ENCODE assay signal across 2 worm cellular contexts in the genomic region with DNA sequence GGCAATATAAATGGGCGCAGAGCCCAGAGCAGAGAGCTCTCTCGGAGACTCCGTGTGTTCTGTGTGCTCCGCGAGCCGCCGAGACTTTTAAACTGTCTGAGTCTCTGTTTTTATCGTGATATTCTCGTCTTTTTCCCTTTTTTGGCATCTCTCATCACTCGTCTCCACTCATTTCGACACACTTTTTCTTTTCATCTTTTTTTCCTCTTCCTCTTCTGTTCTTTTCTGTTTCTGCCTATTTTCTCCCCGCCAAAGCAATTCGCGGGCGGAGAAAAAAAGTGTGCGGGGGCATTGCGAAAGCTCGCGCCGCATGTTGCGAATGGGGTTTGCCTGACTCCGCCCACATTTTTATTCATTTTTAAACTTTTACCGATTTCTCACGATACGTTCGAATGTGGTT.
TF ChIP-seq lines count a peak whose summit lies in the region.

No protein-coding gene starts in this region.

TF ChIP-seq in whole organism, L4 larva, 104 proteins besides CTCF, POLR2A, EP300 and RAD21 (continued from another document):
- TF ChIP-seq nhr-6 (tag; optimal IDR thresholded peaks at IDR 0.05; lab: Kevin White, UChicago) (peak; percentile 94), egl-43 (GFP tag; IDR thresholded peaks at IDR 0.05; lab: Robert Waterston, UW) (peak; percentile 84), zag-1 (tag; optimal IDR thresholded peaks at IDR 0.05; lab: Kevin White, UChicago) (no peak), zip-2 (tag; optimal IDR thresholded peaks at IDR 0.05; lab: Kevin White, UChicago) (no peak), ceh-44 (GFP tag; IDR thresholded peaks at IDR 0.05; lab: Robert Waterston, UW) (peak; percentile 83), php-3 (GFP tag; IDR thresholded peaks at IDR 0.05; lab: Robert Waterston, UW) (peak; percentile 45), dmd-8 (GFP tag; IDR thresholded peaks at IDR 0.05; lab: Robert Waterston, UW) (no peak), ZK337.2 (GFP tag; IDR thresholded peaks at IDR 0.05; lab: Robert Waterston, UW) (0 out of 2 replicates have a peak, but pooled peaks have one; percentile 39), unc-130 (GFP tag; optimal IDR thresholded peaks at IDR 0.05; lab: Kevin White, UChicago) (peak; percentile 94), snpc-1.2 (GFP tag; IDR thresholded peaks at IDR 0.05; lab: Robert Waterston, UW) (peak; percentile 95), tra-1 (GFP tag; IDR thresholded peaks at IDR 0.05; lab: Robert Waterston, UW) (peak; percentile 76), ceh-20 (GFP tag; IDR thresholded peaks at IDR 0.05; lab: Robert Waterston, UW) (peak; percentile 42; the same call in 1 of the 2 replicates), mes-2 (tag; optimal IDR thresholded peaks at IDR 0.05; lab: Kevin White, UChicago; ENCODE audit: poor library complexity, severe bottlenecking) (peak; percentile 92), dmd-9 (GFP tag; IDR thresholded peaks at IDR 0.05; lab: Robert Waterston, UW) (no peak), nhr-28 (tag; optimal IDR thresholded peaks at IDR 0.05; lab: Kevin White, UChicago) (peak; percentile 73), aly-2 (tag; optimal IDR thresholded peaks at IDR 0.05; lab: Kevin White, UChicago) (no peak), dve-1 (tag; optimal IDR thresholded peaks at IDR 0.05; lab: Kevin White, UChicago; ENCODE audit: insufficient read depth) (peak; percentile 92), nhr-25 (tag; optimal IDR thresholded peaks at IDR 0.05; lab: Kevin White, UChicago; ENCODE audit: borderline replicate concordance, insufficient read depth) (no peak), mep-1 (tag; optimal IDR thresholded peaks at IDR 0.05; lab: Kevin White, UChicago) (peak; percentile 92), ceh-32 (tag; optimal IDR thresholded peaks at IDR 0.05; lab: Kevin White, UChicago; ENCODE audit: poor library complexity) (no peak), dpl-1 (GFP tag; optimal IDR thresholded peaks at IDR 0.05; lab: Kevin White, UChicago) (peak; percentile 79), jun-1 (tag; optimal IDR thresholded peaks at IDR 0.05; lab: Kevin White, UChicago) (peak; percentile 57), pha-4 (GFP tag; IDR thresholded peaks at IDR 0.05; lab: Robert Waterston, UW) (peak; percentile 86), pha-4 (tag; optimal IDR thresholded peaks at IDR 0.05; lab: Kevin White, UChicago) (no peak), T26A8.4 (GFP tag; IDR thresholded peaks at IDR 0.05; lab: Robert Waterston, UW) (peak; percentile 82), hlh-30 (tag; optimal IDR thresholded peaks at IDR 0.05; lab: Kevin White, UChicago; ENCODE audit: insufficient read depth) (peak; percentile 54), mdt-29 (GFP tag; IDR thresholded peaks at IDR 0.05; lab: Robert Waterston, UW) (0 out of 2 replicates have a peak, but pooled peaks have one; percentile 36), mdl-1 (tag; optimal IDR thresholded peaks at IDR 0.05; lab: Kevin White, UChicago) (peak; percentile 55 to 62), nhr-102 (tag; optimal IDR thresholded peaks at IDR 0.05; lab: Kevin White, UChicago) (peak; percentile 81), lsy-2 (tag; optimal IDR thresholded peaks at IDR 0.05; lab: Kevin White, UChicago) (peak; percentile 65 to 86), nhr-42 (GFP tag; IDR thresholded peaks at IDR 0.05; lab: Robert Waterston, UW) (peak; percentile 57; the same call in 1 of the 2 replicates), saeg-2 (GFP tag; IDR thresholded peaks at IDR 0.05; lab: Robert Waterston, UW) (0 out of 2 replicates have a peak, but pooled peaks have one; percentile 11), unc-62 (GFP tag; optimal IDR thresholded peaks at IDR 0.05 in 1 of 2; lab: Kevin White, UChicago) (peak in 1 of 2 experiments; percentile 86), unc-62 (tag; optimal IDR thresholded peaks at IDR 0.05; lab: Kevin White, UChicago) (no peak), pqm-1 (tag; optimal IDR thresholded peaks at IDR 0.05; lab: Kevin White, UChicago) (peak; percentile 61), spr-3 (GFP tag; optimal IDR thresholded peaks at IDR 0.05; lab: Kevin White, UChicago) (peak; percentile 34)

TF ChIP-seq in whole organism, late embryonic, 69 proteins besides CTCF, POLR2A, EP300 and RAD21 (continued from another document):
- TF ChIP-seq nhr-232 (tag; optimal IDR thresholded peaks at IDR 0.05; lab: Kevin White, UChicago): peak; percentile 67
- peak; percentile 53 for TF ChIP-seq ceh-22 (tag; optimal IDR thresholded peaks at IDR 0.05; lab: Kevin White, UChicago)
- TF ChIP-seq pros-1 (tag; optimal IDR thresholded peaks at IDR 0.05; lab: Kevin White, UChicago): peak; percentile 41
- peak; percentile 54 for TF ChIP-seq ceh-48 (tag; optimal IDR thresholded peaks at IDR 0.05; lab: Kevin White, UChicago)
- peak; percentile 54 for TF ChIP-seq ets-4 (tag; optimal IDR thresholded peaks at IDR 0.05; lab: Kevin White, UChicago)
- TF ChIP-seq ama-1 (optimal IDR thresholded peaks at IDR 0.05; lab: Kevin White, UChicago): no peak
- peak; percentile 53 for TF ChIP-seq hlh-15 (tag; optimal IDR thresholded peaks at IDR 0.05; lab: Kevin White, UChicago)
- peak; percentile 63 for TF ChIP-seq ceh-6 (GFP tag; optimal IDR thresholded peaks at IDR 0.05; lab: Kevin White, UChicago)
- peak; percentile 62 for TF ChIP-seq C08G9.2 (tag; optimal IDR thresholded peaks at IDR 0.05; lab: Kevin White, UChicago)
TF ChIP-seq in whole organism, late embryonic: peak in this region for 58.
